Fruit fly (Drosophila melanogaster): ENCODE data around the gene CG15475.

DNA sequence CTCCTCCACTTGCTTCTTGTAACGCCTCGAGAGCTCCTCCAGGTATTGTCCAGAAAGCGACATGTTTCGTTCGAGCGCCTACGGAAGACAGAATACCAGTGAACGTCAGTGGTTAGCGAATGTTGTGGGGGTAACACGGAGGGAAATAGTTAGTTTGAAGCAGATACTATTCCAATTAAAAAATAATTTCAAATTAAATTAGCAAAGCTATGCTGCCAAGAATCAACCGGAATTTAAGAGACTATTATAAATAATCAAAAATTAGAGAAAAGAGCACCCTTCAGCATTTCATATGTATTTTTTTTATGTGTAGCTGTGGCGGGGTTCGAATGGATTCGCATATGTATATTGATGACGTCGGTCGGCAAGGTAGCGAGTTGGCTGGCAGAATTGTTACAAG lies 46.7 kb downstream of the CG15475 start:
- TF ChIP-seq psq (optimal IDR thresholded peaks at IDR 0.05) (no peak), pan (optimal IDR thresholded peaks at IDR 0.05) (no peak), usp (GFP tag; optimal IDR thresholded peaks at IDR 0.05) (no peak), CG8478 (optimal IDR thresholded peaks at IDR 0.05) (no peak), Dll (optimal IDR thresholded peaks at IDR 0.05) (no peak)
